Worm (Caenorhabditis elegans) whole organism, L2 larva: ENCODE results near the gene cyp-33C4.

Source experiments
- C34F6.9 ChIP-seq: fragments of 150-350 bp; optimal IDR thresholded peaks from 2 replicates; lab custom pipeline; 2014; ENCODE audit warnings: missing biosample characterization, missing genetic modification characterization
- F13H6.1 ChIP-seq: sonication (generic microtip); optimal IDR thresholded peaks from 2 replicates; lab custom pipeline; 2016; ENCODE audit warnings: missing genetic modification characterization, missing compliant biosample characterization
- R02D3.7 ChIP-seq: fragments of 150-350 bp; optimal IDR thresholded peaks from 2 replicates; lab custom pipeline; 2014; ENCODE audit warnings: missing biosample characterization, missing genetic modification characterization
- Y55F3AM.14 ChIP-seq: fragments of 200-800 bp; sonication (Bioruptor generic); optimal IDR thresholded peaks from 2 replicates; lab custom pipeline; 2018; ENCODE audit warnings: mild to moderate bottlenecking, missing genetic modification characterization, missing compliant biosample characterization
- ama-1 ChIP-seq: fragments of 150-350 bp; optimal IDR thresholded peaks from 2 replicates; lab custom pipeline; 2018; ENCODE audit warnings: inconsistent platforms
- ceh-16 ChIP-seq: fragments of 150-350 bp; optimal IDR thresholded peaks from 2 replicates; lab custom pipeline; 2014; ENCODE audit warnings: missing biosample characterization, missing genetic modification characterization
- ceh-82 ChIP-seq: fragments of 150-350 bp; optimal IDR thresholded peaks from 2 replicates; lab custom pipeline; 2014; ENCODE audit warnings: missing biosample characterization, missing genetic modification characterization
- dmd-4 ChIP-seq: sonication (generic microtip); optimal IDR thresholded peaks from 2 replicates; lab custom pipeline; 2017; ENCODE audit warnings: missing biosample characterization, missing genetic modification characterization
- elt-1 ChIP-seq: fragments of 150-350 bp; optimal IDR thresholded peaks from 2 replicates; lab custom pipeline; 2014; ENCODE audit warnings: missing biosample characterization, missing genetic modification characterization
- fos-1 ChIP-seq: fragments of 150-350 bp; optimal IDR thresholded peaks from 2 replicates; lab custom pipeline; 2014; ENCODE audit warnings: missing biosample characterization, missing genetic modification characterization
- lin-11 ChIP-seq: fragments of 150-350 bp; sonication (generic microtip); optimal IDR thresholded peaks from 2 replicates; lab custom pipeline; 2014; ENCODE audit warnings: missing biosample characterization, missing genetic modification characterization, inconsistent platforms, mixed read lengths
- lin-13 ChIP-seq: fragments of 150-350 bp; optimal IDR thresholded peaks from 2 replicates; lab custom pipeline; 2014; ENCODE audit warnings: missing biosample characterization, missing genetic modification reagents, missing genetic modification characterization
- lin-39 ChIP-seq: fragments of 150-350 bp; optimal IDR thresholded peaks from 2 replicates; lab custom pipeline; 2014; ENCODE audit warnings: missing biosample characterization, missing genetic modification reagents, missing genetic modification characterization
- lsy-2 ChIP-seq, 2 experiments: fragments of 150-350 bp in 1 of 2; sonication (generic microtip) in 1 of 2; optimal IDR thresholded peaks; 2 replicates each; lab custom pipeline; 2014 to 2017; ENCODE audit warnings: missing biosample characterization in 2 of 2, missing genetic modification characterization in 2 of 2
- mab-5 ChIP-seq: fragments of 150-350 bp; optimal IDR thresholded peaks from 2 replicates; lab custom pipeline; 2014; ENCODE audit warnings: missing biosample characterization, missing genetic modification characterization
- mbf-1 ChIP-seq: sonication (generic microtip); optimal IDR thresholded peaks from 2 replicates; lab custom pipeline; 2017; ENCODE audit warnings: missing biosample characterization, missing genetic modification characterization
- mdl-1 ChIP-seq, 2 experiments: fragments of 150-350 bp in 1 of 2; sonication (generic microtip) in 1 of 2; optimal IDR thresholded peaks; 2 replicates each; lab custom pipeline; 2017; ENCODE audit warnings: missing biosample characterization in 2 of 2, missing genetic modification characterization in 2 of 2
- nhr-11 ChIP-seq: fragments of 150-350 bp; optimal IDR thresholded peaks from 2 replicates; lab custom pipeline; 2014; ENCODE audit warnings: missing biosample characterization, missing genetic modification characterization
- nhr-129 ChIP-seq: fragments of 150-350 bp; optimal IDR thresholded peaks from 2 replicates; lab custom pipeline; 2014; ENCODE audit warnings: missing biosample characterization, missing genetic modification characterization
- nhr-21 ChIP-seq: fragments of 150-350 bp; optimal IDR thresholded peaks from 2 replicates; lab custom pipeline; 2014; ENCODE audit warnings: missing biosample characterization, missing genetic modification characterization
- nhr-23 ChIP-seq: fragments of 150-350 bp; optimal IDR thresholded peaks from 2 replicates; lab custom pipeline; 2014; ENCODE audit warnings: missing biosample characterization, missing genetic modification reagents, missing genetic modification characterization
- nhr-237 ChIP-seq: fragments of 150-350 bp; optimal IDR thresholded peaks from 2 replicates; lab custom pipeline; 2014; ENCODE audit warnings: missing biosample characterization, missing genetic modification characterization
- nhr-25 ChIP-seq: fragments of 150-350 bp; sonication (generic microtip); optimal IDR thresholded peaks from 3 replicates; lab custom pipeline; 2014; ENCODE audit warnings: missing biosample characterization, missing genetic modification characterization
- nhr-6 ChIP-seq: fragments of 150-350 bp; optimal IDR thresholded peaks from 2 replicates; lab custom pipeline; 2014; ENCODE audit warnings: missing biosample characterization, missing genetic modification characterization
- nhr-77 ChIP-seq: fragments of 150-350 bp; optimal IDR thresholded peaks from 2 replicates; lab custom pipeline; 2014; ENCODE audit warnings: missing biosample characterization, missing genetic modification characterization
- peb-1 ChIP-seq: fragments of 150-350 bp; optimal IDR thresholded peaks from 2 replicates; lab custom pipeline; 2014; ENCODE audit warnings: missing biosample characterization, missing genetic modification characterization
- skn-1 ChIP-seq: sonication (generic microtip); optimal IDR thresholded peaks from 2 replicates; lab custom pipeline; 2017; ENCODE audit warnings: missing biosample characterization, missing genetic modification characterization
- sma-3 ChIP-seq: sonication (generic microtip); optimal IDR thresholded peaks from 2 replicates; lab custom pipeline; 2016; ENCODE audit warnings: missing genetic modification reagents, missing genetic modification characterization, missing compliant biosample characterization
- sma-9 ChIP-seq, 2 experiments: fragments of 150-350 bp in 1 of 2; sonication (generic microtip) in 1 of 2; optimal IDR thresholded peaks; 2 replicates each; lab custom pipeline; 2014 to 2016; ENCODE audit warnings: missing genetic modification characterization in 2 of 2, mild to moderate bottlenecking in 1 of 2, missing biosample characterization in 1 of 2, missing compliant biosample characterization in 1 of 2, missing genetic modification reagents in 1 of 2, moderate library complexity in 1 of 2
- snpc-4 ChIP-seq: fragments of 150-350 bp; optimal IDR thresholded peaks from 2 replicates; lab custom pipeline; 2014; ENCODE audit warnings: missing biosample characterization, missing genetic modification characterization
- unc-55 ChIP-seq: fragments of 150-350 bp; sonication (generic microtip); optimal IDR thresholded peaks from 3 replicates; lab custom pipeline; 2014; ENCODE audit warnings: missing biosample characterization, missing genetic modification reagents, missing genetic modification characterization
- unc-62 ChIP-seq: fragments of 150-350 bp; optimal IDR thresholded peaks from 2 replicates; lab custom pipeline; 2014; ENCODE audit warnings: missing biosample characterization, missing genetic modification reagents, missing genetic modification characterization
- zag-1 ChIP-seq: fragments of 150-350 bp; optimal IDR thresholded peaks from 2 replicates; lab custom pipeline; 2014; ENCODE audit warnings: missing biosample characterization, missing genetic modification characterization
- ztf-11 ChIP-seq: sonication (generic microtip); optimal IDR thresholded peaks from 2 replicates; lab custom pipeline; 2017; ENCODE audit warnings: missing biosample characterization, missing genetic modification characterization

The cyp-33C4 gene

DNA sequence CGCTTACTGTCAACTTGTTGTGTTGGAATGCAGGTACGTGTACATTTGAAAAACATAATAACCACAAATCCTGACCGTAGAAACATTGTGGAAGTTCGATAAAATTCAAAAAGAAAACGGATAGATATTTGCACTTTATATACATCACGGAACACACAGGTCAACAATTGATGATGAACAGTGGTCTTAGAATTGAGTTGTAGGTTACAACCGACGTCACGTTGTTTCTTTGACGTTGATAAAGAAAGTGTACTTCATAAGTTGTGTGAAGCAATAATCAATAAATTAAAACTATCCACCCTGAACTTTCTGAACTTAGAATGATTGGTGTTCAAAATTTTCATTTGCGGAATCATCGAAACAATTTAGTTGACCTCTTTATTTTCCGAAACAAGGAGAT, 35.8 kb downstream of the cyp-33C4 start, which contains the start of gene Y5H2A.1:
Gene Y5H2A.1, minus strand, starts transcription at position 101 of the 400 bp plus-strand sequence.
- no peak for TF ChIP-seq dmd-4 (tag; lab: Kevin White, UChicago)
- TF ChIP-seq F13H6.1: no peak
- no peak for TF ChIP-seq nhr-25 (tag; lab: Kevin White, UChicago)
- no peak for TF ChIP-seq lsy-2 (tag; optimal IDR thresholded peaks at IDR 0.05; lab: Kevin White, UChicago)
- no peak for TF ChIP-seq ceh-82
- no peak for TF ChIP-seq peb-1 (tag; lab: Kevin White, UChicago)
- TF ChIP-seq ama-1 (lab: Kevin White, UChicago): no peak
- TF ChIP-seq sma-3 (GFP tag; lab: Kevin White, UChicago): no peak
- no peak for TF ChIP-seq elt-1 (tag; lab: Kevin White, UChicago)
- no peak for TF ChIP-seq nhr-129 (tag; lab: Kevin White, UChicago)
- TF ChIP-seq ceh-16 (tag; lab: Kevin White, UChicago): no peak
- no peak for TF ChIP-seq lin-13 (GFP tag; lab: Kevin White, UChicago)

DNA sequence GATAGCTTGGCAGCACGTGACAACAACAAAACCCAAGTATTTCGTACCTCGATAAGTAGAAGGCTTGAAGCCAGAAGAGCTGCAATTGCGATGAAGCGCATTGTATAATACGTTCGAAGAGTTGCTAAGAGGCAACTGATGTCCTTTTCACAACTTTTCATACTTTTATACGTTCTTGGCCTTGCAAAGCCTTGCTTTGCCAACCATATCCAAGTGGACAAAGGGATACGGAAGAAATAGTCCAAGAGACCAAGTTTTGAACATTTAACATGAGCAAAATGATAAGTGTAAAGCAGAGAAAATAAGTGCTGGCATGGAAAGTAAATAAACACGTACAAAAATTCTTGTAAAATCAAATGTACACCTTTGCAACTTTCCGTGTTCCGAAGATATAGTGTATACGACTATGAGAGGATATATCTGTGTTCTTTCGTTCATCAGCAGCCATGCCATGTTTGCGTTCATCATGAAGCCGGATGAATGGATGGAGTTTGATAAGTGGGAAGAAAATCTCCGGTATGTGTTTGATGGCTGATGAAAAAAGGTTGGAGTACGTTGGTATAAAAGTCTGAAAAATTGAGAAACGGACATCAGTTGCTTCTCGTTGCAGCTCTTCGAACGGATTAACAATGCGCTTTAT, 38.4 kb downstream of the cyp-33C4 start, which contains the start of the genes Y5H2A.4 and abu-4:
Gene Y5H2A.4, minus strand, starts transcription at position 101 of the 640 bp plus-strand sequence.
Gene abu-4, plus strand, starts transcription at position 590 of the 640 bp plus-strand sequence.
- TF ChIP-seq ceh-82 (no peak), mbf-1 (tag; lab: Kevin White, UChicago) (no peak), lin-13 (GFP tag; lab: Kevin White, UChicago) (no peak), C34F6.9 (tag; lab: Kevin White, UChicago) (no peak), unc-55 (GFP tag; lab: Kevin White, UChicago) (no peak), skn-1 (tag; lab: Kevin White, UChicago) (no peak), elt-1 (tag; lab: Kevin White, UChicago) (no peak), fos-1 (tag; lab: Kevin White, UChicago) (no peak), nhr-237 (tag; lab: Kevin White, UChicago) (no peak), sma-3 (GFP tag; lab: Kevin White, UChicago) (no peak), nhr-21 (tag; lab: Kevin White, UChicago) (no peak), snpc-4 (tag; lab: Kevin White, UChicago) (no peak), mdl-1 (tag; optimal IDR thresholded peaks at IDR 0.05; lab: Kevin White, UChicago) (no peak), unc-62 (GFP tag; lab: Kevin White, UChicago) (no peak), zag-1 (tag; lab: Kevin White, UChicago) (no peak), nhr-23 (no peak), Y55F3AM.14 (GFP tag; lab: Kevin White, UChicago) (no peak), mab-5 (tag; lab: Kevin White, UChicago) (no peak), ceh-16 (tag; lab: Kevin White, UChicago) (no peak), nhr-77 (tag; lab: Kevin White, UChicago) (no peak)

DNA sequence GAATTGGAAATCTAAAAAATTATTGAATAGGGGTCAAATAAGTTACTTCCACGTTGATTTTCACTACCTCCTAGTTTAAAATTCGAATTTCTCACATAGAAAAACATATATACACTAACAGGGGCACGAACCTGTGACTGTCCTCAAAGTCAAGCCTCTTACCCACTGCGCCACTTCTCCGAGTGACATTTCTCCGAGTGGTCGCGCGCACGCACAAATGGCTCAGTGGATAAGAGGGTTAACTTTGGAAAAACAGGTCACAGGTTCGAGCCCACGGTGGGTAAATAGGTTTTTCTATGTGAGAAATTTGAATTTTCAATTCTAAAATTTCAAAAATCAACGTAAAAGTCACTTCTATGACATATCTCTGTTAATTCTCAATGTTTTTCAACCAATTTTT, 41.3 kb downstream of the cyp-33C4 start:
- TF ChIP-seq nhr-6 (tag; lab: Kevin White, UChicago) (no peak), zag-1 (tag; lab: Kevin White, UChicago) (no peak), skn-1 (tag; lab: Kevin White, UChicago) (no peak), Y55F3AM.14 (GFP tag; lab: Kevin White, UChicago) (no peak), sma-9 (GFP tag; optimal IDR thresholded peaks at IDR 0.05; lab: Kevin White, UChicago) (no peak), sma-9 (tag; optimal IDR thresholded peaks at IDR 0.05; lab: Kevin White, UChicago) (no peak), lin-39 (tag; lab: Kevin White, UChicago) (no peak), lsy-2 (tag; optimal IDR thresholded peaks at IDR 0.05; lab: Kevin White, UChicago) (no peak), R02D3.7 (tag; lab: Kevin White, UChicago) (no peak), ztf-11 (tag; lab: Kevin White, UChicago) (no peak), elt-1 (tag; lab: Kevin White, UChicago) (no peak), lin-11 (no peak), nhr-23 (no peak), nhr-21 (tag; lab: Kevin White, UChicago) (no peak), nhr-11 (tag; lab: Kevin White, UChicago) (no peak)

DNA sequence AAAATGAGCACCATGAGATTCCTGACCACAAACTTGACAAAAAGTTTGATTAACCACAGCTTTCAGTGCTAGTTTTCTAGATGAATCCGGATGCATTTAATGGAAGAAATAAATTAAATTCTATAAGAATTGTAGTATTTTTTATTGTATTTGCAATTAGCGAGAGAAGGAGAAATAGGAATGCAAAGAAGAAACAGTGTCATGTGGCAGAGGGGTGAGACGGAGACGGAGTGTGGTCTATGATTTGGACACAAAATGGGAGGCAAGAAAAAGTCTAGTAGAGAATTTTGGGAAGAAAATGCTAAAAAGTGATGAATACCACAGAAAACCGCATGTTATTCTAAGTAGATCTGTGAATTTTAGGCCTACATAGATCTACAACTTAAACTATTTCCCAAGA, 42.1 kb downstream of the cyp-33C4 start, which contains the start of gene nhr-59:
Gene nhr-59, minus strand, starts transcription at position 214 of the 400 bp plus-strand sequence.
- peak; percentile 13 for TF ChIP-seq nhr-129 (tag; lab: Kevin White, UChicago)
- TF ChIP-seq snpc-4 (tag; lab: Kevin White, UChicago): no peak
